Fruit fly (Drosophila melanogaster): ENCODE measurements around the gene RPA1.

The RPA1 gene

DNA sequence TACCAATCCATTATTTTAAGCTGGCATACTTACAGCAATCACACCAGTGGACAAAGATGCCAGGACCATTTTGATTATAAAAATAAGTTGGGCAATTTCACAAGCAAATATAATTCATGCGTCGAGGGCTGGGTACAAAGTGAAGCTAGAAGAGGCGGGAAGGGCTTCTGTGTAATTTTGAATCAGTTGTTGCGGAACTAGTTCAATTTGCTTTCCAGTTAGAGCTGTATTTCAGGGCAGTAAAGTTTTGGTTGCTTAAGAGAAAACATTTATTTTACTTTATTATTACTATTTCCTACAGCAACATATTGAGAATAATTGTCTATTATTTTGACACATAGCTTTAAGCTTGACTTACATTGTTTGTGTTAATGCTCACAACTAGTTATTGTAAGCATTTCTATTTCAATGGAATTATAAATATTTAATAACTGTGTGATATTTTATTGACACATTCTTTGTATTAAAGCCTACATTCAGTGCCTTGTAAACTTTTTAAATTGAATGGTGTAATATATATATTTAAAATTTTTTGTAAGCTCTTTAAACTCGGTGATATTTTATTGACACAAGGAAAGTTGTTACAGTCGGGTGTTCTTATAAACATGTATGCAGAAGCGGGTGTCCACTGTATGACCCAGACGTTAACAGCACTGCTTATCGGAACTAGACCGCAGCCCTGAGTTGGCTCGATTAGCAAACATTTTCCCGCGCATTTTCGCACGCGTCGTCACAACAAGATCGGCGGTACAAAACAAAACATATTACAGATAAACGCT is at the start of gene RPA1, which contains the start of gene Mcm2:
RPA1 (minus strand) TSS at position 150 of the 779 bp plus-strand sequence.
Mcm2 (plus strand) TSS at position 669 of the 779 bp plus-strand sequence.
- TF ChIP-seq CTCF (optimal IDR thresholded peaks at IDR 0.05) (peak in 1 of 2 experiments; percentile 22), CG8478 (optimal IDR thresholded peaks at IDR 0.05) (no peak)

DNA sequence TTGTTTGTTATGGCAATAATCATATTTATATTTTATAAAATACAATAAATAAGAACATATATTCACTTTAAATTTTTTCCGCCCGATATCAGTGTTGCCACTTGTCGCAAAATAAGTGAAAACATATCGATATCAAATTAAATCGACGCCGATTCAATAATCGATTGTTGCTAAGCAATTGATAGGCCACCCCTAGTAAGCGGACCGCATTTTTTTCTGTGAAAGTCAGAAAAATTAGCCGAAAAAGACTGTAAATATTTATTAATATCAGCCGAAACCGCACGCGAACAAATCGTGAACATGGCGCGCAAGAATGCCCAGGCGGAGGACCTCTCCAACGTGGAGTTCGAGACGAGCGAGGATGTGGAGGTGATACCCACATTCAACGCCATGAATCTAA is 48.8 kb upstream of the RPA1 start, which contains the start of gene CG7483:
CG7483 (plus strand) TSS at position 171 of the 400 bp plus-strand sequence.
- TF ChIP-seq CG8478 (optimal IDR thresholded peaks at IDR 0.05) (no peak), CTCF (optimal IDR thresholded peaks at IDR 0.05) (no peak)

DNA sequence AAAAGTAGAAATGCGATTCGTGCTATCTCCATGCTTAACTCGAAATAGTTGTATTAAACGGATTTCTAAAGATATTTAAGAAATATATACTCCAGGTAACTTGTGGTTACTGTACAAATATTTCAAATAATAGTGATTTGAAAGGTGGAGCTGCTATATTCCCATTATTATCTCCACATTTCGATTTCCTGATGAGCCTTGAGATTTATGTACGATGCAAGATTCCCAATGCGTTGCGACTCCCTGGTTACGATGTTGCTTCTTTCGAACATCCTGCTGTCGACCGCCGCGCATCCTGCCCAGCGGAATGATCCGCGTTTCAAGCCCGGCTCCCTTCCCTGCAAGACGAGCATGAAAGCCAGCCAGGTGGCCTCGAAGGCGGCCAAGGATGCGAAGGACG is 47.8 kb upstream of the RPA1 start, which contains the start of the genes CG11694 and CG11698:
CG11694 (minus strand) TSS at position 101 of the 400 bp plus-strand sequence.
CG11698 (plus strand) TSS at position 152 of the 400 bp plus-strand sequence.
- TF ChIP-seq CG8478 (optimal IDR thresholded peaks at IDR 0.05) (no peak), CTCF (optimal IDR thresholded peaks at IDR 0.05) (no peak)

DNA sequence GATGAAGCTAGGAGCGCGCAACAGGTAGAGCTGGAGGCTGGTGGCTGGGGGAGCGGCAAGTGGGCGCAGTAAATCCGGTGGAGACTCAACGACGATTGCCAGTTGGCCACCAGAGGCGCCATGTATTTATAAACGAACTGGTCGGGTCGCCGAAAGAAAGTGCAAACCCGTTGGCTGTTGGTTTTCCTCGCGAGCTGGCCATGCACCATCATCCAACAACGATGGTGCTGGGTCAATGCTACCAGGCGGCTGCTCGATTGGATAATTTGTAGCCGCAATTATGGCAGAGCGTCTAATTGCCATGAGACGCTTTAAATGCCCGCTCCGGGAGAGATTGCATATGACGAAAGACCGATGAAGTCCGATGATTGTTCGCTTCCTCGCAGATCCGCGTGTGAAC is 46.4 kb upstream of the RPA1 start, which contains the start of gene CG11693:
CG11693 (minus strand) TSS at position 101 of the 400 bp plus-strand sequence.
- TF ChIP-seq CTCF (optimal IDR thresholded peaks at IDR 0.05) = no peak
- TF ChIP-seq CG8478 (optimal IDR thresholded peaks at IDR 0.05) = no peak

DNA sequence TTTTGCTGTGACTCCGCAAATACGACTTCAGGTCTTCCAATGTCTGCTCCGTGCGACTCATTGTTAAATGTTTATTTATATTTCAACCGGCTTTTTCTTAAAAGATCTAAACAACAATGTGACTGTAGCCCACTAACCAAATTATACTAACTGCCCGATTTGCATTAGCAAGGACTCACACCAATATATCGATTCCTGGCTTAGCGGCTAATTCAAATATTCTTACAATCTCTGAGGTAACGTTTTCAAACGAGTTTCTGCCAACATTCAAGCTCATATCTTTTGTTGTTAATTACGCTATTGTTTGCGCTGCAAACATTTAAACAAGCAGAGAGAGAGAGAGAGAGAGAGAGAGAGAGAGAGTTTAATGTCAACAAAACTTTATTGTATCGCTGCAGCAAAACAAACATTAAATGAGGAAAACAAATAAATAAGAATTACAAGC is 44.3 kb upstream of the RPA1 start, which contains the start of gene tex:
tex (minus strand) TSS at position 131 of the 445 bp plus-strand sequence.
- TF ChIP-seq CG8478 (optimal IDR thresholded peaks at IDR 0.05) = no peak
- no peak for TF ChIP-seq CTCF (optimal IDR thresholded peaks at IDR 0.05)

DNA sequence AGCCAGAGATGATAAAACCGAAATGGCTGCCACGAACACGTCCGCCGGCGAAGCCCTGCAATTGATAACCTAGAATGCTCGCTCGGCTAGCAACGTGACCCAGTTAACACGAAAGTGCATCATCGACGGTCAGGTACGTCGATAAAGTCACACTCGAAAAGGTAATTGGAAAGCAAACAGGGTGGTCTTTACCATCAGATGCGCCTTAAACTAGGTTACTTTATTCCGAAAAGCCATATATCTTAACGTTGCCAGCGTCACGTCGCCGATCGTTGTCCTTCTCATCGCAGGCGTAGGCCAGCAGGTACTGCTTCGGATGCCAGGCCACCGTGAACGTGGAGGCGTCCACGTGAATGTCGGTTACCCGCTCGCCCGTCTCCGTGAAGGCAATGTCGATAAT is 43.0 kb upstream of the RPA1 start:
- TF ChIP-seq CTCF (optimal IDR thresholded peaks at IDR 0.05) (no peak), CG8478 (optimal IDR thresholded peaks at IDR 0.05) (no peak)

DNA sequence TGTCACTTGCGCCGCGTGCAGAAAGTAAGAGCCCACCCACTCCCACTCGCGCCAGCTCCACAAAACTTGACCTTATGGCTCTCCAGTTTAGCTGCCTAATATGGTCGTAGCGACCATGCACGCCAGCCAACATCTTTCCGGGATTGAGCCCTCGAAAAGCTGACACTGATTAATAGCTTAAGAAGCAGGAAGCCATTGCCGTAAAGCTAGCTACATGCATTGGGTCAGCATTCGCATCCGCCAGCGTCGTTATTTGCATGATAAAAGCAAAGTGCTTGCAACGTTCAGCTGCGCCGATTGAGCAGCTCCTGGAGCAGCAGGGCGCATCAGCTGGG is 42.6 kb upstream of the RPA1 start:
- TF ChIP-seq CTCF (optimal IDR thresholded peaks at IDR 0.05) (no peak), CG8478 (optimal IDR thresholded peaks at IDR 0.05) (no peak)

DNA sequence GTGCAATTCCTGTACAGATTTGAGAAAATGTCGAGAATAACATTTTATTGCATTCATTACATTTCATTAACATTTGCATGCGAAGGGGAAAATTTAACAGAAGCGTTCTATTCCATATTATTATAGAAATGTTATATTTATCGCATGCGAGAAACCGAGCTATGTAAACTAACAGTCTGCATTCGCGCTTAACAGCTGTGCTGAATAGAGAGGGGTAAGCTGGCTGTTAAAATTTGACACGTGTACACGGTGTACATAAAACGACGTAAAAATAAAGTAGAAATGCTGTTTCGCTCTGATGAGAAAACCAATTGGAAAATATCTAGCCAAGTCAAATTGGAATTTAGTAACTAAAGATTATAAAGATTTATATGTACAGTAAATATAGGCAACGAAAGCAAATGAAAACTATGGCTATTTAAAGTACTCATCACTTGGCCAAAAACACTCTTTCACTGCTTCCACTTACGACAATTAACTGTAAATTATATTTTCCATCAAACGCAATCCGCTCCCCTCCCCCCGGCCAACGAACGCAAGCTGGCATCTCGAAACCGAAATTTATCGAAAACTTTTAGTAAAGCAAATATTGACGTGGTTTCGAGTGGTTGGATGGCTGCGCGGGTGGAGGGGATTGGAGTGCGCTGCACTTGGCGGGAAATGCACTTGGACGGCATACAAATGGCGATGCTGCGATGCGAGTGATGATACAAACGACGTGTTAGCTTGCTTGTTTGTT is 42.1 kb upstream of the RPA1 start:
- TF ChIP-seq CTCF (optimal IDR thresholded peaks at IDR 0.05) (peak; percentile 20 to 50), CG8478 (optimal IDR thresholded peaks at IDR 0.05) (no peak)

DNA sequence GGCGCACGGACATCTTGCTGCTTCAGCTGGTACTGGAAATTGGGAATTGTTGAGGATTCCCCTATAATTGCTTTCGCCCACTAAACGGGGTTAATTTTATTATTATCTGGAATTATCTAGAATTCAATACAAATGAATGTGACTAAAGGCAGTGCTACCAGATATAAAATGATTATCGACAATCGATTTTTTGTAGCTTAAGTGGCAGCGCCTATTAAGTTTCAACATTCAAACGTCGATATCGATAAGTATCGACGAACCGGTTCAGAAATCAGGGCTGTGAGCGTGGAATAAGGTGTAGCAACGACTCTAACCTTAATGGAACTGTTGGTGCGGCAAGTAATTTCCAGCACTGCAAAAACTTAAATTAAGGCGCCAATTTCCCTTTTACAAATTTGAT is 40.9 kb upstream of the RPA1 start, which contains the start of gene Sgt1:
Sgt1 (minus strand) TSS at position 165 of the 400 bp plus-strand sequence.
- TF ChIP-seq CG8478 (optimal IDR thresholded peaks at IDR 0.05) (no peak), CTCF (optimal IDR thresholded peaks at IDR 0.05) (peak; percentile 34 to 63)

DNA sequence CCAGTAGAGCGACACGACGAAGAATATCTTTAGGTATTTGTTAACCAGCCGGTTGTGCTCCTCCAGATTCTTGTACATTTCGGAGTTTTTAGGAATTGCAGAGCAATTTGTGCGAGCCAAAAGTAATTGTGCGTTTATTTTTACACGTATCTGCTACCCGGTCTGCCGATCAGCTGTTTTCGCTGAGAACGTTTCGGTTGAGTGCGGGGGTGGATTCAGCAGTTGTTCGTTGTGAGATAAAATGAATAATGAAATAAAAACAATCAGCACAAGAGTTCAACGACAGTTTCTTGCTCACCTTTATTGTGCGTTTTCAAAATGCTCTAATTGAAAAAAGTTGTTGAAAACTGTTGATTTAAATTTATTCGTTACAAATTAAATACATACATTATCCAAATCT is 39.6 kb upstream of the RPA1 start, which contains the start of gene nac:
nac (minus strand) TSS at position 176 of the 400 bp plus-strand sequence.
- TF ChIP-seq CTCF (optimal IDR thresholded peaks at IDR 0.05) = no peak
- no peak for TF ChIP-seq CG8478 (optimal IDR thresholded peaks at IDR 0.05)

DNA sequence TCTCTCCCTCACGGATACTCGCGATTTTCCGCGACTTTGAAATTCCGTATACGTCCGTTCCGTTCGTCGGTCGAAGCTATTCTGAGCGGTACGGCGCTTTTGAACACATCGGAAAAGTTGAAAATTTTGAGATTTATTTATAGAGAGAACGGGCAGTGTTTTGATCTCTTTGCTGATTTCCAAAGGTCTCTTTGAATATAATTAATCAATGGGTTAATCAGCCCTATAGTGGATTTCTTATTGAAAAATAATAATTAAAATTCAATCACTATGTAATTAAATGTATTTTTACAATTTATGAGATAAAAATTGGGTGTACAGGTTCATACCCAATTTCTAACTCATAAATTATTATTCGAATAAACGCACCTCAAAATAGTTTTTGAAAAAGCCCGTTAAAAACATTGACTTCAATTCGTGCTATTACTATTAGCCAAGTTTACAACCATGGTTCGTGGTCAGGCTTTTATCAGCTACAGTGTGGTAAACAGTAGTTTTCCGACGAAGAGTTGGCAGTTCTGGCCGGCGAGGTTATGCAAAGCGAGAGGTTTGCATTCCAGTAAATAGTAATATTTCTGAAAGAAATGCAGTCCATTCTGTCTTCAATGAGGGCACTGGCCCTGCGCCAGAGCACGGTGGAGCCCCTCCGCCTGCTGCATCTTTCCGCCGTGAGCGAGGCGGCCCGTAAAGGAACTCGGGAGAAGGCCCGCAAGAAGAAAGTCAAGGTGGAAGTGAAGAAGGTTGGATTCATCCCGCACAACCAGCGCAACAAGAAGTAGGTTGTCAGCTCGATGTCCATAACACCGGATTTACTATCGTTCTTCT is 36.9 kb upstream of the RPA1 start, which contains the start of the genes CG9626 and mRpL1:
CG9626 (minus strand) TSS at position 51 of the 825 bp plus-strand sequence.
mRpL1 (plus strand) TSS at position 513 of the 825 bp plus-strand sequence.
- TF ChIP-seq CG8478 (optimal IDR thresholded peaks at IDR 0.05) (no peak), CTCF (optimal IDR thresholded peaks at IDR 0.05) (peak; percentile 70 to 78)

DNA sequence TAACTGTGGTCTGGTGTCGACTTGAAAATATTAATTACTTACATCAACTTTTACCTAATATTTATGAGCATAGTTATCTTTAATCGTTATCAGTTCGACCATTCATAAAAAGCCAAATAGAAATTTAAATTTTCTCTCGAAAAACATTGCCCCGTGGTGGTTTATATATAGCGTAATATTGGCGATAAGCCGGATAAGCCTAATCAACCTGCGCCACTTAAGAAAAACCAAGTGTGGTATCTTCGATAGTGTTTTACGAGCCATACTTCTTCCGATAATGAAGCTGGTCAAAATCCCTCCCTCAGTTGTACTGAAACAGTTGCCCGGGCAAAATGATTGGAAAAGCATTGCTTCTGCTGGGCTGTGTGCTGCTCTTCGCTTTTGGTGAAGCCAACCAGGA is 27.8 kb upstream of the RPA1 start, which contains the start of gene CG31463:
CG31463 (plus strand) TSS at position 302 of the 400 bp plus-strand sequence.
- no peak for TF ChIP-seq CTCF (optimal IDR thresholded peaks at IDR 0.05)
- TF ChIP-seq CG8478 (optimal IDR thresholded peaks at IDR 0.05) = no peak

DNA sequence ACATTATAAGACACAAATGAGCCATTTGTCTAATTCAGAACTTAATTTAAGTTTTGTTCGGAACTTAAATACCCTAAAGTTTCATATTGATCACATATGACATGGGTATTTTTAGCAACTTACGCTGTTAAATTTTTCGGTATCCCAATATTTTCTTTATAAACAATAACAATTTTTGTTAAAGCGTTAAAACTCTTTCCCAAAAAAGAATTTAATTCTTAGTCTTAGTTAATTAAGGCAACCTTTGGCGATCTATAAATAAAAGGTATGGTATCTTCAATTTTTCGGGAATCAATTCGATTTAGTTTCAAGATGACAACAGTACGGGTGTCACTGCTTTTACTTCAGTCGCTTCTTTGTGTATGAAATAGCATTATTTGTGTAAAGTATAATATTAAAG is 26.7 kb upstream of the RPA1 start, which contains the start of gene CG31464:
CG31464 (plus strand) TSS at position 301 of the 400 bp plus-strand sequence.
- TF ChIP-seq CG8478 (optimal IDR thresholded peaks at IDR 0.05) = no peak
- no peak for TF ChIP-seq CTCF (optimal IDR thresholded peaks at IDR 0.05)

DNA sequence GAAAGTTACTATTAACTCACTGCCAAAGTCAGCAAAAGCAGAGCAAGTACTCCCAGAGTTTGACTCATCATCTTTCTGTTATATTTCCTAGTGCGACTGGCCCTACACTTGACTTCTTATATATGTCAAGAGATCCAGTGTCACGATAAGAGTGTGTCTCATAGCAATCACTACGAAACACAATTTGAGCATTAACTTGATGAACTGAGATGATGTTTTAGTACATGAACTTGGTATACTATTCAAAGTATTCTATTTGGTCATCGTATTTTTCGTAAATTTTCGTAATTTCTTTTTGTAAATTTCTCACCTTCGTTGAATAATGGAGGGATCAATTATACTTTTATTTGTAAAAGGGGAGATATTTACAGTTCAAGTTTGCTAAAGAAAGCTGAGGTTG is 26.2 kb upstream of the RPA1 start, which contains the start of gene CG11672:
CG11672 (minus strand) TSS at position 101 of the 400 bp plus-strand sequence.
- TF ChIP-seq CG8478 (optimal IDR thresholded peaks at IDR 0.05) (no peak), CTCF (optimal IDR thresholded peaks at IDR 0.05) (no peak)

Data from S2 (cell line).